Worm (Caenorhabditis elegans) whole organism, L4 larva: Measurements from ENCODE around the gene ZK813.7.

Experiments
- D1046.2 ChIP-seq: fragments of 200-800 bp; sonication (Bioruptor generic); IDR thresholded peaks from 2 replicates; pipeline ENCODE4 v1.3.6; 2022; ENCODE audit warnings: missing genetic modification characterization, missing compliant biosample characterization
- F10B5.3 ChIP-seq: sonication (generic microtip); optimal IDR thresholded peaks from 2 replicates; lab custom pipeline; 2016; ENCODE audit warnings: mild to moderate bottlenecking, missing genetic modification characterization, missing compliant biosample characterization
- F44E2.7 ChIP-seq: fragments of 200-800 bp; sonication (Bioruptor generic); IDR thresholded peaks from 2 replicates; pipeline ENCODE4 v2.1.2; 2022; ENCODE audit warnings: missing genetic modification characterization, missing compliant biosample characterization
- F49E8.2 ChIP-seq: sonication (generic microtip); optimal IDR thresholded peaks from 2 replicates; lab custom pipeline; 2016; ENCODE audit warnings: missing compliant biosample characterization, mild to moderate bottlenecking, missing genetic modification characterization, borderline replicate concordance
- T20F7.1 ChIP-seq: fragments of 200-800 bp; sonication (Bioruptor generic); optimal IDR thresholded peaks from 2 replicates; lab custom pipeline; 2018; ENCODE audit warnings: mild to moderate bottlenecking, missing genetic modification characterization, missing compliant biosample characterization
- Y75B8A.6 ChIP-seq: fragments of 200-800 bp; sonication (Bioruptor generic); IDR thresholded peaks from 2 replicates; pipeline ENCODE4 v1.3.6; 2022; ENCODE audit warnings: missing genetic modification reagents, missing genetic modification characterization, missing compliant biosample characterization
- ZK546.5 ChIP-seq, 2 experiments: sonication (generic microtip); optimal IDR thresholded peaks; 2 replicates each; lab custom pipeline; 2017; ENCODE audit warnings: missing biosample characterization in 2 of 2, missing genetic modification characterization in 2 of 2
- aha-1 ChIP-seq: fragments of 150-350 bp; peaks from one replicate; lab custom pipeline; 2014; ENCODE audit warnings: missing biosample characterization, missing genetic modification characterization
- aly-2 ChIP-seq: sonication (generic microtip); optimal IDR thresholded peaks from 2 replicates; lab custom pipeline; 2018; ENCODE audit warnings: missing biosample characterization, missing genetic modification characterization
- ama-1 ChIP-seq: fragments of 150-350 bp; optimal IDR thresholded peaks from 2 replicates; lab custom pipeline; 2014; ENCODE audit warnings: inconsistent platforms, mixed read lengths
- arid-1 ChIP-seq: fragments of 200-800 bp; sonication (Bioruptor generic); conservative IDR thresholded peaks from 2 replicates; pipeline ENCODE4 v1.3.6; 2022; ENCODE audit warnings: missing genetic modification reagents, missing genetic modification characterization, missing compliant biosample characterization
- attf-4 ChIP-seq: sonication (generic microtip); optimal IDR thresholded peaks from 3 replicates; lab custom pipeline; 2017; ENCODE audit warnings: missing biosample characterization, missing genetic modification characterization
- ceh-44 ChIP-seq: fragments of 200-800 bp; sonication (Bioruptor generic); IDR thresholded peaks from 2 replicates; pipeline ENCODE4 v1.3.6; 2022; ENCODE audit warnings: missing genetic modification reagents, missing genetic modification characterization, missing compliant biosample characterization
- ces-1 ChIP-seq: fragments of 150-350 bp; sonication (generic microtip); optimal IDR thresholded peaks from 4 replicates; lab custom pipeline; 2014; ENCODE audit warnings: missing biosample characterization, missing genetic modification reagents, missing genetic modification characterization
- cey-2 ChIP-seq: sonication (generic microtip); optimal IDR thresholded peaks from 3 replicates; lab custom pipeline; 2017; ENCODE audit warnings: missing genetic modification characterization, mild to moderate bottlenecking, missing compliant biosample characterization, antibody characterized with exemption, borderline replicate concordance; ENCODE audit not compliant: insufficient read depth
- ctbp-1 ChIP-seq: fragments of 200-800 bp; sonication (Bioruptor generic); IDR thresholded peaks from 2 replicates; pipeline ENCODE4 v1.3.6; 2022; ENCODE audit warnings: missing genetic modification reagents, missing genetic modification characterization, missing compliant biosample characterization
- dmd-6 ChIP-seq: fragments of 200-800 bp; sonication (Bioruptor generic); IDR thresholded peaks from 2 replicates; pipeline ENCODE4 v1.3.6; 2022; ENCODE audit warnings: missing genetic modification reagents, missing genetic modification characterization, missing compliant biosample characterization
- lin-15B ChIP-seq: fragments of 150-350 bp; sonication (generic microtip); optimal IDR thresholded peaks from 3 replicates; lab custom pipeline; 2014; ENCODE audit warnings: missing biosample characterization, missing genetic modification characterization
- mes-2 ChIP-seq: sonication (generic microtip); optimal IDR thresholded peaks from 2 replicates; lab custom pipeline; 2016; ENCODE audit warnings: missing genotype, mild to moderate bottlenecking, missing genetic modification characterization, missing compliant biosample characterization; ENCODE audit not compliant: poor library complexity, severe bottlenecking
- mxl-3 ChIP-seq: fragments of 200-800 bp; sonication (Bioruptor generic); optimal IDR thresholded peaks from 2 replicates; lab custom pipeline; 2018; ENCODE audit warnings: mild to moderate bottlenecking, missing genetic modification characterization, missing compliant biosample characterization
- nhr-42 ChIP-seq: fragments of 200-800 bp; sonication (Bioruptor generic); IDR thresholded peaks from 2 replicates; pipeline ENCODE4 v1.3.6; 2022; ENCODE audit warnings: missing genetic modification characterization, missing compliant biosample characterization
- nhr-48 ChIP-seq: sonication (generic microtip); optimal IDR thresholded peaks from 2 replicates; lab custom pipeline; 2016; ENCODE audit warnings: mild to moderate bottlenecking, missing genetic modification characterization, missing compliant biosample characterization
- nhr-77 ChIP-seq: fragments of 150-350 bp; optimal IDR thresholded peaks from 2 replicates; lab custom pipeline; 2014; ENCODE audit warnings: missing biosample characterization, missing genetic modification characterization
- pha-4 ChIP-seq, 2 experiments: fragments of 150-350 bp in 1 of 2; fragments of 200-800 bp in 1 of 2; sonication (Bioruptor generic) in 1 of 2; IDR thresholded peaks in 1 of 2; optimal IDR thresholded peaks in 1 of 2; 2 replicates each; pipeline versions ENCODE4 v1.3.6 to Lab custom; 2014 to 2022; ENCODE audit warnings: missing genetic modification characterization in 2 of 2, missing genetic modification reagents in 2 of 2, missing biosample characterization in 1 of 2, missing compliant biosample characterization in 1 of 2
- pqm-1 ChIP-seq: sonication (generic microtip); optimal IDR thresholded peaks from 2 replicates; lab custom pipeline; 2017; ENCODE audit warnings: missing biosample characterization, missing genetic modification characterization
- rbr-2 ChIP-seq: sonication (generic microtip); optimal IDR thresholded peaks from 2 replicates; lab custom pipeline; 2016; ENCODE audit warnings: missing genotype, missing genetic modification characterization, missing compliant biosample characterization
- sdz-12 ChIP-seq: fragments of 200-800 bp; sonication (Bioruptor generic); optimal IDR thresholded peaks from 2 replicates; lab custom pipeline; 2018; ENCODE audit warnings: mild to moderate bottlenecking, missing genetic modification characterization, missing compliant biosample characterization
- snpc-1.2 ChIP-seq: fragments of 200-800 bp; sonication (Bioruptor generic); IDR thresholded peaks from 2 replicates; pipeline ENCODE4 v1.3.6; 2022; ENCODE audit warnings: missing genetic modification reagents, missing genetic modification characterization, missing compliant biosample characterization
- spr-3 ChIP-seq: fragments of 200-800 bp; sonication (Bioruptor generic); optimal IDR thresholded peaks from 2 replicates; lab custom pipeline; 2018; ENCODE audit warnings: mild to moderate bottlenecking, missing genetic modification characterization, missing compliant biosample characterization
- tra-1 ChIP-seq: fragments of 200-800 bp; sonication (Bioruptor generic); IDR thresholded peaks from 2 replicates; pipeline ENCODE4 v1.3.6; 2022; ENCODE audit warnings: missing genetic modification reagents, missing genetic modification characterization, missing compliant biosample characterization
- unc-130 ChIP-seq: sonication (generic microtip); optimal IDR thresholded peaks from 2 replicates; lab custom pipeline; 2016; ENCODE audit warnings: missing genetic modification reagents, missing genetic modification characterization, missing compliant biosample characterization
- unc-62 ChIP-seq, 3 experiments: fragments of 150-350 bp in 1 of 3; sonication (generic microtip); optimal IDR thresholded peaks in 2 of 3; peaks in 1 of 3; 1 replicate in 1 of 3; 2 replicates in 2 of 3; lab custom pipeline; 2014 to 2017; ENCODE audit warnings: missing biosample characterization in 3 of 3, missing genetic modification characterization in 3 of 3, missing genetic modification reagents in 3 of 3, missing genotype in 1 of 3
- vab-7 ChIP-seq: fragments of 200-800 bp; sonication (Bioruptor generic); IDR thresholded peaks from 2 replicates; pipeline ENCODE4 v1.3.6; 2022; ENCODE audit warnings: missing genetic modification reagents, missing genetic modification characterization, missing compliant biosample characterization
- zfp-3 ChIP-seq: fragments of 200-800 bp; sonication (Bioruptor generic); conservative IDR thresholded peaks from 2 replicates; pipeline ENCODE4 v1.3.6; 2022; ENCODE audit warnings: missing genetic modification reagents, missing genetic modification characterization, missing compliant biosample characterization
- ztf-7 ChIP-seq: fragments of 150-350 bp; optimal IDR thresholded peaks from 2 replicates; lab custom pipeline; 2014; ENCODE audit warnings: missing biosample characterization, missing genetic modification characterization

ZK813.7 gene

ce11 chrX:3405813-3406212, 38.8 kb upstream of the ZK813.7 start:
- TF ChIP-seq dmd-6 (GFP tag; lab: Robert Waterston, UW) = peak; percentile 37; the same call in 1 of the 2 replicates
- peak; percentile 72; the same call in 1 of the 2 replicates for TF ChIP-seq zfp-3 (GFP tag; lab: Robert Waterston, UW)
- TF ChIP-seq, all 104 proteins: peak for 2; not testable (repeated sequence) for 102

- 0 out of 2 replicates have a peak, but pooled peaks have one; percentile 47 for TF ChIP-seq D1046.2 (GFP tag; lab: Robert Waterston, UW)
- no peak for TF ChIP-seq ces-1 (GFP tag; lab: Kevin White, UChicago)
- TF ChIP-seq ceh-44 (GFP tag; lab: Robert Waterston, UW) = no peak
- no peak for TF ChIP-seq ama-1 (lab: Kevin White, UChicago)
- no peak for TF ChIP-seq nhr-48 (tag; lab: Kevin White, UChicago)
- no peak for TF ChIP-seq unc-62 (GFP tag; optimal IDR thresholded peaks at IDR 0.05 in 1 of 2; lab: Kevin White, UChicago)
- no peak for TF ChIP-seq unc-62 (tag; optimal IDR thresholded peaks at IDR 0.05; lab: Kevin White, UChicago)
- no peak for TF ChIP-seq F10B5.3 (tag; lab: Kevin White, UChicago)
- TF ChIP-seq mes-2 (tag; lab: Kevin White, UChicago) = no peak
- peak; percentile 26 for TF ChIP-seq T20F7.1 (GFP tag; lab: Kevin White, UChicago)
- TF ChIP-seq lin-15B (tag; lab: Kevin White, UChicago) = no peak
- no peak for TF ChIP-seq sdz-12 (GFP tag; lab: Kevin White, UChicago)
- no peak for TF ChIP-seq unc-130
- TF ChIP-seq F44E2.7 (GFP tag; lab: Robert Waterston, UW) = no peak
- no peak for TF ChIP-seq pqm-1
- TF ChIP-seq snpc-1.2 (GFP tag; lab: Robert Waterston, UW) = no peak
- TF ChIP-seq Y75B8A.6 (GFP tag; lab: Robert Waterston, UW) = peak; percentile 43; the same call in 1 of the 2 replicates
- no peak for TF ChIP-seq ztf-7 (tag; lab: Kevin White, UChicago)
- peak; percentile 33; the same call in 1 of the 2 replicates for TF ChIP-seq dmd-6 (GFP tag; lab: Robert Waterston, UW)
Measured at ce11 chrX:3408717-3409303, 35.8 kb upstream of the ZK813.7 start.

ce11 chrX:3411565-3412022, 33.0 kb upstream of the ZK813.7 start, which contains the start of gene unc-78:
TSS of gene unc-78 (minus strand) at chrX:3411615.
- TF ChIP-seq nhr-42 (GFP tag; lab: Robert Waterston, UW) (no peak), arid-1 (GFP tag; lab: Robert Waterston, UW) (no peak), aly-2 (tag; lab: Kevin White, UChicago) (no peak), spr-3 (GFP tag; lab: Kevin White, UChicago) (no peak), cey-2 (tag; lab: Kevin White, UChicago) (no peak), F49E8.2 (tag; lab: Kevin White, UChicago) (no peak), unc-130 (no peak), aha-1 (peak; percentile 58), mxl-3 (GFP tag; lab: Kevin White, UChicago) (no peak), attf-4 (no peak), ctbp-1 (no peak), rbr-2 (tag; lab: Kevin White, UChicago) (no peak), mes-2 (tag; lab: Kevin White, UChicago) (peak; percentile 44), nhr-77 (tag; lab: Kevin White, UChicago) (no peak), ZK546.5 (tag; optimal IDR thresholded peaks at IDR 0.05; lab: Kevin White, UChicago) (no peak), vab-7 (GFP tag; lab: Robert Waterston, UW) (no peak), tra-1 (GFP tag; lab: Robert Waterston, UW) (no peak), pha-4 (GFP tag; IDR thresholded peaks at IDR 0.05; lab: Robert Waterston, UW) (no peak), pha-4 (tag; optimal IDR thresholded peaks at IDR 0.05; lab: Kevin White, UChicago) (no peak)
